Fruit fly (Drosophila melanogaster) whole organism, embryonic: ENCODE measurements around the gene bab2.

Experiments
- CG10959 ChIP-seq: fragments of 200-800 bp; sonication (Bioruptor generic); IDR thresholded peaks from 2 replicates; pipeline ENCODE4 v1.3.6; 2022; ENCODE audit warnings: missing biosample characterization, missing genetic modification characterization
- CG12219 ChIP-seq: fragments of 200-800 bp; sonication (Bioruptor generic); optimal IDR thresholded peaks from 3 replicates; lab custom pipeline; 2018; ENCODE audit warnings: missing biosample characterization, mild to moderate bottlenecking, missing genetic modification characterization
- CG12236 ChIP-seq: fragments of 200-800 bp; sonication (Bioruptor generic); optimal IDR thresholded peaks from 2 replicates; lab custom pipeline; 2016; ENCODE audit warnings: missing biosample characterization, missing genetic modification characterization
- CG13424 ChIP-seq: fragments of 200-800 bp; sonication (Bioruptor generic); optimal IDR thresholded peaks from 2 replicates; lab custom pipeline; 2019; ENCODE audit warnings: missing biosample characterization, mild to moderate bottlenecking, missing genetic modification characterization, moderate library complexity
- CG14667 ChIP-seq: fragments of 200-800 bp; sonication (Bioruptor generic); IDR thresholded peaks from 2 replicates; pipeline ENCODE4 v1.3.6; 2022; ENCODE audit warnings: missing biosample characterization, missing genetic modification characterization
- CG15011 ChIP-seq: fragments of 200-800 bp; sonication (Bioruptor generic); optimal IDR thresholded peaks from 3 replicates; lab custom pipeline; 2018; ENCODE audit warnings: missing biosample characterization, mild to moderate bottlenecking, missing genetic modification characterization
- CG17328 ChIP-seq: fragments of 200-800 bp; sonication (Bioruptor generic); IDR thresholded peaks from 2 replicates; pipeline ENCODE4 v1.3.6; 2022; ENCODE audit warnings: missing biosample characterization, missing genetic modification characterization
- CG2116 ChIP-seq: fragments of 200-800 bp; sonication (Bioruptor generic); optimal IDR thresholded peaks from 3 replicates; lab custom pipeline; 2018; ENCODE audit warnings: missing biosample characterization, mild to moderate bottlenecking, missing genetic modification characterization
- CG2120 ChIP-seq: fragments of 200-800 bp; sonication (Bioruptor generic); optimal IDR thresholded peaks from 3 replicates; lab custom pipeline; 2016; ENCODE audit warnings: missing biosample characterization, missing genetic modification characterization
- CG2889 ChIP-seq: fragments of 200-800 bp; sonication (Bioruptor generic); IDR thresholded peaks from 3 replicates; pipeline ENCODE4 v1.3.6; 2022; ENCODE audit warnings: missing biosample characterization, missing genetic modification characterization
- CG31365 ChIP-seq: fragments of 200-800 bp; sonication (Bioruptor generic); optimal IDR thresholded peaks from 2 replicates; lab custom pipeline; 2018; ENCODE audit warnings: missing biosample characterization, mild to moderate bottlenecking, missing genetic modification characterization
- CG32767 ChIP-seq: fragments of 200-800 bp; sonication (Bioruptor generic); IDR thresholded peaks from 2 replicates; pipeline ENCODE4 v1.3.6; 2022; ENCODE audit warnings: missing biosample characterization, missing genetic modification characterization
- CG33213 ChIP-seq: fragments of 200-800 bp; sonication (Bioruptor generic); optimal IDR thresholded peaks from 3 replicates; lab custom pipeline; 2016; ENCODE audit warnings: missing biosample characterization, missing genetic modification characterization
- CG3838 ChIP-seq: fragments of 200-800 bp; sonication (Bioruptor generic); optimal IDR thresholded peaks from 3 replicates; lab custom pipeline; 2016; ENCODE audit warnings: missing biosample characterization, missing genetic modification characterization
- CG6813 ChIP-seq: fragments of 200-800 bp; sonication (Bioruptor generic); optimal IDR thresholded peaks from 2 replicates; lab custom pipeline; 2017; ENCODE audit warnings: missing biosample characterization, missing genetic modification characterization, mild to moderate bottlenecking, moderate library complexity, missing genetic modification reagents
- CG7963 ChIP-seq: fragments of 200-800 bp; sonication (Bioruptor generic); IDR thresholded peaks from 3 replicates; pipeline ENCODE4 v1.3.6; 2022; ENCODE audit warnings: missing biosample characterization, missing genetic modification characterization; ENCODE audit not compliant: partially characterized antibody
- CG8359 ChIP-seq: fragments of 200-800 bp; sonication (Bioruptor generic); optimal IDR thresholded peaks from 2 replicates; lab custom pipeline; 2017; ENCODE audit warnings: missing biosample characterization, mild to moderate bottlenecking, missing genetic modification characterization, borderline replicate concordance
- CG8388 ChIP-seq: fragments of 200-800 bp; sonication (Bioruptor generic); optimal IDR thresholded peaks from 2 replicates; lab custom pipeline; 2019; ENCODE audit warnings: missing biosample characterization, mild to moderate bottlenecking, missing genetic modification characterization, moderate library complexity
- CHES-1-like ChIP-seq: fragments of 200-800 bp; sonication (Bioruptor generic); optimal IDR thresholded peaks from 2 replicates; lab custom pipeline; 2016; ENCODE audit warnings: missing biosample characterization, missing genetic modification characterization
- Chrac-16 ChIP-seq: fragments of 200-800 bp; sonication (Bioruptor generic); optimal IDR thresholded peaks from 3 replicates; lab custom pipeline; 2016; ENCODE audit warnings: missing biosample characterization, missing genetic modification characterization
- Dll ChIP-seq: fragments of 200-800 bp; sonication (Bioruptor generic); IDR thresholded peaks from 4 replicates; pipeline ENCODE4 v1.3.6; 2022; ENCODE audit warnings: missing biosample characterization, missing genetic modification characterization; ENCODE audit not compliant: partially characterized antibody
- Gug ChIP-seq: fragments of 200-800 bp; sonication (Bioruptor generic); IDR thresholded peaks from 4 replicates; pipeline ENCODE4 v1.3.6; 2022; ENCODE audit warnings: missing biosample characterization, missing genetic modification characterization
- HLH3B ChIP-seq: fragments of 200-800 bp; sonication (Bioruptor generic); IDR thresholded peaks from 2 replicates; pipeline ENCODE4 v1.3.6; 2022; ENCODE audit warnings: missing biosample characterization, missing genetic modification characterization
- Hr3 ChIP-seq: fragments of 200-800 bp; sonication (Bioruptor generic); optimal IDR thresholded peaks from 3 replicates; lab custom pipeline; 2016; ENCODE audit warnings: missing biosample characterization, missing genetic modification characterization
- Lhr ChIP-seq: fragments of 200-800 bp; sonication (Bioruptor generic); optimal IDR thresholded peaks from 3 replicates; lab custom pipeline; 2017; ENCODE audit warnings: mild to moderate bottlenecking, missing biosample characterization, missing genetic modification reagents, missing genetic modification characterization
- Nf-YB ChIP-seq: fragments of 200-800 bp; sonication (Bioruptor generic); optimal IDR thresholded peaks from 3 replicates; lab custom pipeline; 2019; ENCODE audit warnings: missing biosample characterization, mild to moderate bottlenecking, missing genetic modification characterization, moderate library complexity
- Opbp ChIP-seq: fragments of 200-800 bp; sonication (Bioruptor generic); IDR thresholded peaks from 3 replicates; pipeline ENCODE4 v1.3.6; 2022; ENCODE audit warnings: missing biosample characterization, missing genetic modification characterization; ENCODE audit not compliant: partially characterized antibody
- al ChIP-seq: fragments of 200-800 bp; sonication (Bioruptor generic); IDR thresholded peaks from 2 replicates; pipeline ENCODE4 v1.3.6; 2022; ENCODE audit warnings: missing biosample characterization, missing genetic modification characterization
- ase ChIP-seq: fragments of 200-800 bp; sonication (Bioruptor generic); IDR thresholded peaks from 3 replicates; pipeline ENCODE4 v1.3.6; 2022; ENCODE audit warnings: missing biosample characterization, missing genetic modification characterization
- bowl ChIP-seq: fragments of 200-800 bp; sonication (Bioruptor generic); IDR thresholded peaks from 2 replicates; pipeline ENCODE4 v1.3.6; 2022; ENCODE audit warnings: missing biosample characterization, missing genetic modification characterization
- dimm ChIP-seq: fragments of 200-800 bp; sonication (Bioruptor generic); IDR thresholded peaks from 2 replicates; pipeline ENCODE4 v1.3.6; 2022; ENCODE audit warnings: missing biosample characterization, missing genetic modification characterization
- dm ChIP-seq: fragments of 200-800 bp; sonication (Bioruptor generic); optimal IDR thresholded peaks from 3 replicates; lab custom pipeline; 2016; ENCODE audit warnings: missing biosample characterization, missing genetic modification characterization
- emc ChIP-seq: fragments of 200-800 bp; sonication (Bioruptor generic); optimal IDR thresholded peaks from 2 replicates; lab custom pipeline; 2016; ENCODE audit warnings: missing biosample characterization, missing genetic modification characterization
- exex ChIP-seq: fragments of 200-800 bp; sonication (Bioruptor generic); optimal IDR thresholded peaks from 4 replicates; lab custom pipeline; 2018; ENCODE audit warnings: missing biosample characterization, mild to moderate bottlenecking, missing genetic modification characterization, moderate library complexity
- fd64A ChIP-seq: fragments of 200-800 bp; sonication (Bioruptor generic); optimal IDR thresholded peaks from 3 replicates; lab custom pipeline; 2018; ENCODE audit warnings: missing biosample characterization, mild to moderate bottlenecking, missing genetic modification characterization
- fru ChIP-seq: fragments of >200 bp; optimal IDR thresholded peaks from 2 replicates; lab custom pipeline; 2017
- gsb-n ChIP-seq: fragments of 200-800 bp; sonication (Bioruptor generic); optimal IDR thresholded peaks from 3 replicates; lab custom pipeline; 2018; ENCODE audit warnings: missing biosample characterization, mild to moderate bottlenecking, missing genetic modification characterization
- hkb ChIP-seq, 2 experiments: fragments of 200-800 bp in 1 of 2; fragments of >200 bp in 1 of 2; sonication (Bioruptor generic) in 1 of 2; IDR thresholded peaks in 1 of 2; optimal IDR thresholded peaks in 1 of 2; 2 replicates each; pipeline versions ENCODE4 v1.3.6 to Lab custom; 2017 to 2022; ENCODE audit warnings: missing biosample characterization in 1 of 2, missing genetic modification characterization in 1 of 2
- lbe ChIP-seq: fragments of 200-800 bp; sonication (Bioruptor generic); optimal IDR thresholded peaks from 2 replicates; lab custom pipeline; 2016; ENCODE audit warnings: missing biosample characterization, mild to moderate bottlenecking, missing genetic modification characterization
- lilli ChIP-seq: fragments of 200-800 bp; sonication (Bioruptor generic); optimal IDR thresholded peaks from 3 replicates; lab custom pipeline; 2016; ENCODE audit warnings: missing biosample characterization, missing genetic modification characterization
- lmd ChIP-seq: fragments of 200-800 bp; sonication (Bioruptor generic); IDR thresholded peaks from 2 replicates; pipeline ENCODE4 v1.3.6; 2022; ENCODE audit warnings: missing biosample characterization, missing genetic modification characterization
- mld ChIP-seq: fragments of 200-800 bp; sonication (Bioruptor generic); IDR thresholded peaks from 3 replicates; pipeline ENCODE4 v1.3.6; 2022; ENCODE audit warnings: missing biosample characterization, missing genetic modification characterization; ENCODE audit not compliant: partially characterized antibody
- p53 ChIP-seq: fragments of 200-800 bp; sonication (Bioruptor generic); optimal IDR thresholded peaks from 2 replicates; lab custom pipeline; 2016; ENCODE audit warnings: missing biosample characterization, missing genetic modification characterization
- repo ChIP-seq: fragments of 200-800 bp; sonication (Bioruptor generic); optimal IDR thresholded peaks from 2 replicates; lab custom pipeline; 2016; ENCODE audit warnings: missing biosample characterization, missing genetic modification characterization
- sim ChIP-seq: fragments of 200-800 bp; sonication (Bioruptor generic); IDR thresholded peaks from 2 replicates; pipeline ENCODE4 v1.3.6; 2022; ENCODE audit warnings: missing biosample characterization, missing genetic modification characterization
- ssp ChIP-seq: fragments of 200-800 bp; sonication (Bioruptor generic); IDR thresholded peaks from 2 replicates; pipeline ENCODE4 v1.3.6; 2022; ENCODE audit warnings: missing biosample characterization, missing genetic modification characterization
- unc-4 ChIP-seq: fragments of 200-800 bp; sonication (Bioruptor generic); IDR thresholded peaks from 2 replicates; pipeline ENCODE4 v1.3.6; 2022; ENCODE audit warnings: missing biosample characterization, missing genetic modification characterization; ENCODE audit not compliant: partially characterized antibody
- vnd ChIP-seq: fragments of 200-800 bp; sonication (Bioruptor generic); IDR thresholded peaks from 3 replicates; pipeline ENCODE4 v1.3.6; 2022; ENCODE audit warnings: missing biosample characterization, missing genetic modification characterization; ENCODE audit not compliant: partially characterized antibody
- zen2 ChIP-seq: fragments of 200-800 bp; sonication (Bioruptor generic); IDR thresholded peaks from 3 replicates; pipeline ENCODE4 v1.3.6; 2022; ENCODE audit warnings: missing biosample characterization, missing genetic modification characterization; ENCODE audit not compliant: partially characterized antibody

The bab2 gene

DNA sequence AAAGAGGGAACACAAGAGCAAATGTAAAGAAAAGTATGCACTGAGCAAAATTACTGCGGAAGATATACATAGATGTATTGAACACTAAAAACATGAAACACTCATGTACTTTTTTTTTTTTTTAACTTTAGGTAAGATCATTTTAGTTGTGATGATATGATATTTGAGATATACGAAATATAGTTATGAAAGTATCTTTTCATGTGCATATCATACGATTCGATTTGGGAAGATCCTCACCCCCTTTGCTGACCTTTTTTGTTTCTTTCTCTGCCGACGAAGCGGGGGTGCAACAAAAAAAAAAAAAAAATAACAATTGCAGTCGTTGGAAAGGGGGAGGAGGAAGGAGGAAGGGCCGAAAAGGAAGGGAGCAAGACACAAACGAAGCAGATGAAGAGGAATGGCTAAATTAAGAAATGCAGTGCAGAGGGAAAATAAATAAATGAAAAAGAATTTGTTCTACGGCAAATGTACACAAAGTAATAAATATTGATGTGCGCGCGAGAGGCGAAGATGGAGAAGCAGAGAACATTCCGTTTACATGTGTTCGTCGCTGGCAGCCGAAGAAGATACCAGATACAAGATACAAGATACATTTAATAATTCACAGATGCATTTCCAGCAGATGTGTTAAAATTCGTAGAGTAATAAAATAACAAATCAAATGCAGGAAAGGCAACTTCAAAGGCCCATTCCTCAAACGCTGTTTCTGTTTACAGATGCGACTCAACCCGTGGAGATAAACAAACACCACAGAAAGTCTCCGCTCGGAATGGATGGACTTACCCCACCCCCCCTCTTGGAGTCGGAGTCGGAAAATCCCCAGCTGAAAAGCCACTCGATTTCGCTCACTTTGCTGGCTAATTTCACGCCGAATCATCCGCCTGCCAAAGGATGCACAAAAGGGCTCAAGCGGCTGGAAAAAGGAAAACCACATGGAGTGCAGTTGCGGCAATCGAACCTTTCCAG is 9.8 kb downstream of the bab2 start (continued):
- TF ChIP-seq hkb (optimal IDR thresholded peaks at IDR 0.05; lab: Kevin White, UChicago) (no peak), hkb (GFP tag; IDR thresholded peaks at IDR 0.05; lab: Robert Waterston, UW) (peak; percentile 35), Chrac-16 (GFP tag; lab: Kevin White, UChicago) (no peak), mld (GFP tag; lab: Robert Waterston, UW) (no peak), dimm (no peak), fd64A (GFP tag; lab: Kevin White, UChicago) (peak; percentile 42), CG33213 (GFP tag; lab: Kevin White, UChicago) (no peak), unc-4 (no peak), CG31365 (tag; lab: Kevin White, UChicago) (no peak), sim (no peak), CG14667 (GFP tag; lab: Robert Waterston, UW) (peak; percentile 36; the same call in 1 of the 2 replicates), Lhr (GFP tag; lab: Kevin White, UChicago) (no peak), Gug (GFP tag; lab: Robert Waterston, UW) (no peak), vnd (no peak), CG10959 (peak; percentile 56), lilli (GFP tag; lab: Kevin White, UChicago) (no peak), CHES-1-like (GFP tag; lab: Kevin White, UChicago) (no peak), Nf-YB (no peak), CG6813 (GFP tag; lab: Kevin White, UChicago) (no peak), Hr3 (GFP tag; lab: Kevin White, UChicago) (no peak), CG13424 (tag; lab: Kevin White, UChicago) (no peak), lmd (no peak), bowl (GFP tag; lab: Robert Waterston, UW) (no peak), HLH3B (GFP tag; lab: Robert Waterston, UW) (peak; percentile 46; the same call in 1 of the 2 replicates), emc (GFP tag; lab: Kevin White, UChicago) (no peak), repo (GFP tag; lab: Kevin White, UChicago) (no peak), CG12219 (GFP tag; lab: Kevin White, UChicago) (no peak), CG32767 (GFP tag; lab: Robert Waterston, UW) (no peak), CG7963 (GFP tag; lab: Robert Waterston, UW) (no peak), p53 (no peak), al (GFP tag; lab: Robert Waterston, UW) (no peak), CG12236 (GFP tag; lab: Kevin White, UChicago) (no peak), CG15011 (GFP tag; lab: Kevin White, UChicago) (no peak), Opbp (GFP tag; lab: Robert Waterston, UW) (no peak), zen2 (no peak), CG3838 (GFP tag; lab: Kevin White, UChicago) (no peak), ase (GFP tag; lab: Robert Waterston, UW) (no peak), CG2116 (no peak), CG17328 (GFP tag; lab: Robert Waterston, UW) (no peak), CG8359 (GFP tag; lab: Kevin White, UChicago) (no peak), CG2889 (no peak), fru (lab: Kevin White, UChicago) (no peak), CG2120 (GFP tag; lab: Kevin White, UChicago) (no peak), gsb-n (tag; lab: Kevin White, UChicago) (peak; percentile 56), dm (GFP tag; lab: Kevin White, UChicago) (no peak), CG8388 (GFP tag; lab: Kevin White, UChicago) (peak; percentile 38), exex (tag; lab: Kevin White, UChicago) (no peak), Dll (GFP tag; lab: Robert Waterston, UW) (no peak), ssp (GFP tag; lab: Robert Waterston, UW) (no peak), lbe (GFP tag; lab: Kevin White, UChicago) (no peak)
